Fruit fly (Drosophila melanogaster): Measurements from ENCODE around the gene Jarid2.

- TF ChIP-seq Sin3A (optimal IDR thresholded peaks at IDR 0.05): no peak
- TF ChIP-seq ttk (optimal IDR thresholded peaks at IDR 0.05): no peak
These were observed 44.8 kb upstream of the Jarid2 start for dm6 chr3L:9431848-9432623.

All from Kc167 (cell line).